Fruit fly (Drosophila melanogaster) whole organism, larva: ENCODE measurements around the gene CG43057.

Experiments used
- noc ChIP-seq: fragments of 200-800 bp; sonication (Bioruptor generic); optimal IDR thresholded peaks from 3 replicates; lab custom pipeline; 2019; ENCODE audit warnings: missing biosample characterization, mild to moderate bottlenecking, missing genetic modification characterization, moderate library complexity

CG43057 gene

DNA sequence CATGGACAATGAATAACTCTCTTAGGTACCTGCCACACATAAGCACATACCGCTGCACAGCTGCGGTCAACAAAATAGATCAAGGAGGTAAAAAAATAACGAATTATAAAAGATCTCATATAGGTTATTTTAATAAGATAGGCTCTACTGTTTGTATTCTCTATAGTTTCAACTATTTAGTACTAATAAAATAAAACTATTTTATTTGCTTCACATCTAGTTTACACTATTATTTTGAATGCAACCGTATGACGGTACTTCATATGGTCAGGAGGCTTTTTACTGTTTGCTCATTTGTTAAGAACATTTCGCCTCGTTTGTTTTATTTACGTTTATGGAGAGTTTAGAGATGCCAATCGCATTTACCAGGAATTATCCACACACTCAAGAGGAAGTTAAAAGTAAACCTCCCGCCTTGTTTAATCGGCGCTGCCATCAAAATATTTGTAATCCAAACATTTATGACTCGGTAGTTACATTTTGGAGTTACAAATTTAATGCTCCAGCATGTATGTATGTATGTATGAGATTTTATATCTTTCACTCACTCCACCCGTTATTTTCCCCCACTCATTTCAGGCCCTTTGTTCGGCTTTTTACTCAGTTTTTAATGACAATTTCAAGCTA is 31.3 kb upstream of the CG43057 start:
- no peak for TF ChIP-seq noc (tag; lab: Kevin White, UChicago)

dm6 chr2L:8274127-8274526 is 30.3 kb upstream of the CG43057 start:
- no peak for TF ChIP-seq noc (tag; lab: Kevin White, UChicago)

DNA sequence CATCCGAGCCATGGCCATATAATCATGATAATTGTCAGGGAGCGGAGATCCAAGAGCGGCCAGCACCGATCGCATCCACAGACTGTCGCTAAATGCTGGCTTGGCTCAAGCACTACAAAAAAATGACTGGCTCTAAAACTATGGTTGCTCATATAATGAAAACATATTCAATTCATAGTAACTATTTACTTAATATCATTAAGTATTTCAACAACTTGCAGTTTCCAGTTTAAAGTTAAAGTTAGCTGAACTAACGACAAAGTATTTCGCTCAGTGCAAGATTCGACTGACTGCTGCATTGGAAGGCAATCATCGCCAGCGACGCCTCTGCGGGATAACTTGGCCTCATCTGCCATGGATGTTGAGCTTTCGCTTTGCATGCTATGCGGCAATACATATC is 27.1 kb upstream of the CG43057 start:
- no peak for TF ChIP-seq noc (tag; lab: Kevin White, UChicago)

- no peak for TF ChIP-seq noc (tag; lab: Kevin White, UChicago)
Observed at dm6 chr2L:8268679-8269078, 24.9 kb upstream of the CG43057 start.

dm6 chr2L:8266670-8267435 is 23.1 kb upstream of the CG43057 start:
- TF ChIP-seq noc (tag; lab: Kevin White, UChicago), result no peak

DNA sequence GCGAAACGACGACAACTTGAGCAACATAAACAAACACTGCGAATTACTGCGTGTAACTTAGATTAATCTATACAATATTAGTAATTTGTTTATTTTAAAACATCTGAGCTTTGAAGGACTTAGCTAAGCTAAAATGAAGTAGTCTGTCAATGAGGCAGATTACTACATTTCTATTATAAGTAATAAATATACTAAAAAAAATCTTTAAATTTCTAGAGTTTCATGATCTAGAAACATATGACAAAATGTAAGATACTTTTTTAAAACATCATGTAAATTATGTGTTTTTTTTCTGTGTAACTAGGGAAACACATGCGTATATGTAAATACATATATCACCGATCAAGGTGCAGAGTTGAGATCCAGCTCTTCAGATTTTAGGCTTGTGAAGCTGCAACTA is 22.3 kb upstream of the CG43057 start:
- TF ChIP-seq noc (tag; lab: Kevin White, UChicago), result no peak

- TF ChIP-seq noc (tag; lab: Kevin White, UChicago), result no peak
Observed at dm6 chr2L:8257401-8258266, 13.8 kb upstream of the CG43057 start, which contains the start of gene CG8086. Gene CG8086, minus strand, starts transcription at chr2L:8257502.

DNA sequence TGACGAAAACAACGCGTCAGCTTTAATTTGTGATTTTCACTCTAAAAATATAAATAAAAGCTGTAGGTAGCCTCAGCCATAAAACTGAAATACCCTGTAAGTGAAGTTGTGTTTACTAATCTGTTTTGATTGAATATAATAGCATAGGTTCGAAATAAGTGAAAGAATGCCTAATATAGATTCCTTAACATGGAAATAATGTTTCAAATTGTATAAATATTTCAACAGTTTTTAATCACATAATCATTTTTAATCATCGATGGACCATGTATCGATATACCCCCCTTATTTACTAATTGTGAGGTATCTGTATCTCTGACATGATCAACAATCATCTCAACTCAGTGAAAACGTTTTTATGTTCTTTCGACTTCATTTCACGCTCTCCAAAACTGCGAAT is 11.6 kb upstream of the CG43057 start:
- TF ChIP-seq noc (tag; lab: Kevin White, UChicago), result peak; percentile 80

dm6 chr2L:8242186-8242585 is 1.6 kb downstream of the CG43057 start, which contains the start of gene CG14277:
Gene CG14277, plus strand, starts transcription at chr2L:8242486.
- TF ChIP-seq noc (tag; lab: Kevin White, UChicago), result no peak

DNA sequence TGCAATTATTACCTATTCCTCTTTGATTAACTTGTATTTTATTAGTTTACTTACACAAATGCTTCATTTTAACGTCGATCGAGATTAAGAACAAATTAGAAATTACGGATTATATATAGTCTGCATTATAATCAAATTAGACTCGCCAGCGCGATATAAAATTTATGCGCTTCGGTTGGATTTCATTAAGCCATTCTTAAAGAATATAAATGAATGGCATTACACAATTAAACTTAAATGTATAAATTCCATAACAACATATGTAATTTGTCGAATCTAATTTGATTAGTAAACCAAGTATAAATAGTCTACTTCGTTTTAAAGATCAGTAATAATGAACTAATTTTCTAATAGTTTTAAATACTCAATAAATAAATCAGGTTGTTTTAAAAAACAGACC is 2.1 kb downstream of the CG43057 start, which contains the start of gene Spn28F:
Gene Spn28F (minus strand): TSS at position 101 of the 400 bp plus-strand sequence.
- no peak for TF ChIP-seq noc (tag; lab: Kevin White, UChicago)

DNA sequence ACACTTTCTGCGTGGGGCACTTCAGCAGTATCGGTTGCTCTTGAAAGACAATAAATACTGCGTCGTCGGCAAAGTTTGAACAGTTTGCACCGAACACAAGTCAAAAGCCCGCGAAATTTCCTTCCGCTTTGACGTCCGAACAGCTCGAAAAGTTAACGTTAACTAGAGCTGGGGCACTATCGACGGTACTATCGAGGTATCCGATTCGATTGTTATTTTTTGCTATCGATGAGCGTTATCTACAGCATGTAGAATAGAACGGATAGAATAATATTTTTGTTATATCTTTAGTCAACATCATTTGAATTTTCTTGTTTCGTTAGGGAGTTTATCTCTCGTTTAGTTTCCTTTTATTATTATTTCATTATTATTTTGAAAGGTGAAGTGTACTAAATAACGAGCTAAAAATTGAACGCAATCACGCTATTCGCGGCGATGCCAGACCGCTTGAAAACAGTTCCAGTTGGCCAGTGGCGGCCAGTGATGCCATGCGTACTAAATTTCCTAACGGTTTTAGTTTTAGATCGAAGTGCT is 4.0 kb downstream of the CG43057 start, which contains the start of gene Pvr:
Gene Pvr (minus strand): TSS at position 167 of the 534 bp plus-strand sequence.
- no peak for TF ChIP-seq noc (tag; lab: Kevin White, UChicago)

DNA sequence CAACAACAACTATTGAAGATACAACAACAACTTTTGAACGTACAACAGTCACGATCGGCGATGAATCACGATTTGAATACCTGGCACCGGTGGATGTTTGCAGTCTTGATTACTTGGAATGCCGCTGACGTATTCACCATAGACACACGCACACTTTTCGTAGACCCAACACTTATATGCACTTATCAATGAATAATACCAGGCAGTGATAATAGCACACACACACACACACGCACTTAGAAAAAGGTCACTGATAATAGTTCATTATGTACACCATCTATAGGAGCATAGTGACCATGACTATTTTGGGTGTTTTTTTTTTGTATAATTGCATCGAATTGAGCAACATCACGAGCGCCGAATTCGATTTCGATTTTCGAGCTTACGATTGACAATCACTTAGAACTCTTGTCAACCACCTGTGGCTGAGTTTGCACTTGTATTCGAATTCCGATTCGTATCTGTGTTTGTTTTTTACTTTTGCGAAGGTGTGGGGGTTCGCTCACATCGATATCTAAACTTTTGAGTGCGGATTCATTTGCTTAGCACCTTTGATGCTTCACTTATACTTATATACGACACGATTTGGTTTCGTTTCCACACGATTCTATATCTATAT is 4.7 kb downstream of the CG43057 start:
- peak; percentile 30 for TF ChIP-seq noc (tag; lab: Kevin White, UChicago)

- TF ChIP-seq noc (tag; lab: Kevin White, UChicago), result no peak
Observed at dm6 chr2L:8233571-8233970, 10.2 kb downstream of the CG43057 start.

DNA sequence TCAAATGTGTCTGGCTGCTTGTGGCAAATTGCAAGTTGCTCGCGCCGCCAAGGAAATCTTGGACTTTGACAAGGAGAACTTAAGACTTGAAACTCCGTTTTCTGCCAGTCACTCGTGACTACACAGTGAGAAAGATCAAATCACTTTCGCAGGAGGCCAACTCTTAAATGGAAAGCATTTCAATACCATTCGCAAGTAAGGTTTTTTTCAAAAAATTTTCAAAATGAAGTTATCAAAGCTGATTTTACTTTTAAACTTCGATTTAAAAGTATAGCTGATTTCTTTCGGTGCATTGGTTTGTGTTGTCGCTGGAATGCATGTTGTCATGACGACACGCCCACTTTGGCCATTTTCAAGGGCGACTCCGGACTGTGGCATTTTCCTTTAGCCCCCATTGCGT is 11.4 kb downstream of the CG43057 start:
- TF ChIP-seq noc (tag; lab: Kevin White, UChicago), result no peak

- no peak for TF ChIP-seq noc (tag; lab: Kevin White, UChicago)
Observed at dm6 chr2L:8230255-8230654, 13.5 kb downstream of the CG43057 start.
